Worm (Caenorhabditis elegans): ENCODE measurements around the gene znfx-1.

ce11 chrII:9261931-9262562 lies 48.6 kb downstream of the znfx-1 start, which contains the start of gene aqp-2:
- no peak for TF ChIP-seq ceh-43 (GFP tag; optimal IDR thresholded peaks at IDR 0.05)
- no peak for TF ChIP-seq ztf-11 (tag; optimal IDR thresholded peaks at IDR 0.05)
- TF ChIP-seq snpc-4 (tag; optimal IDR thresholded peaks at IDR 0.05) = no peak
- no peak for TF ChIP-seq zip-8 (tag; optimal IDR thresholded peaks at IDR 0.05)
- TF ChIP-seq nhr-76 (tag; optimal IDR thresholded peaks at IDR 0.05) = no peak
- TF ChIP-seq elt-1 (tag; optimal IDR thresholded peaks at IDR 0.05; ENCODE audit: borderline replicate concordance, insufficient read depth) = no peak
- TF ChIP-seq nhr-12 (tag; optimal IDR thresholded peaks at IDR 0.05) = no peak
- TF ChIP-seq sptf-1 (tag; optimal IDR thresholded peaks at IDR 0.05) = no peak
- no peak for TF ChIP-seq pha-4 (tag; optimal IDR thresholded peaks at IDR 0.05)
- TF ChIP-seq tbx-8 (GFP tag; optimal IDR thresholded peaks at IDR 0.05) = no peak
- no peak for TF ChIP-seq mls-2 (tag; optimal IDR thresholded peaks at IDR 0.05)
- no peak for TF ChIP-seq lsy-2 (tag; optimal IDR thresholded peaks at IDR 0.05)

Data from whole organism, mixed stage, embryonic.